Fruit fly (Drosophila melanogaster): Measurements from ENCODE around the gene Cyp4g1.

DNA sequence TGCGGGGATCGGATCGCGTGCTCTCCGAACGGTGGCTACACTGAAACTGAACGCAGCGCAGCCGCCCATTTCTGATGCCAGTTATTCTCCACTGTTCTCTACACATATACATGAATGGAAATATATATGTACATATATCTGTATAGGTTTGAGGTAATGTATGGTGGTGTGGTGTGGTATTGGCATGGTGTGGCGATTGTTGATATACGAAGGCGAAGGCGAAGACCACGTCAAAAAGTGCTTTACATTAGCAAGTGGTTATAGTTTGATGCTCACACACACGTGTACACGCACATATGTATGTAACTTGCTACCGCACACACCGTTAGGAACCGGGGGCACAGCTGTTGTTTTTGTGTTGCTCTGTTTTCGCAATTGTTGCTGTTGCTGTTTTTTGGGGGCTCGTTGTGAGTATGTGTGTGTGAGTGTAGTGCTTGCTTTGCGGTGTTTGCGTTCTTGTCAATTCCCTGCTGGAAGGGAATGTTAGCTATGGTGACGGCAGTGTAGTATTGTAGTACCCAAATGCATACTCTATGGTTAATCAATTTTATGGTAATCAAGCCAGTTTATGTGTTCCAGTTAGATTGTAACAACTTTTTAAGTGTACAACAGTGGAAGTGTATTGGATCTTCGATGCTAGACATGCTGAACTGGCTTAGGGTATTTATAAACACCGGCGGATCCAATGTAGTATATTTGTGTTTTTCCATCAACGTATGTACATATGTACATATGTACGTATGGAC lies 24.5 kb upstream of the Cyp4g1 start, which contains the start of gene CG17896:
- TF ChIP-seq psq (optimal IDR thresholded peaks at IDR 0.05) (no peak), EcR (GFP tag; optimal IDR thresholded peaks at IDR 0.05) (no peak), pan (optimal IDR thresholded peaks at IDR 0.05) (no peak)

All from whole organism.